Worm (Caenorhabditis elegans): Measurements from ENCODE around the gene crt-1.

Gene crt-1

ce11 chrV:6100492-6101004, at the start of gene crt-1:
Gene crt-1, minus strand, starts transcription at chrV:6100542.
- TF ChIP-seq nhr-77 (tag; optimal IDR thresholded peaks at IDR 0.05): peak; percentile 92
- TF ChIP-seq ceh-90 (tag; optimal IDR thresholded peaks at IDR 0.05): peak; percentile 30
- peak; percentile 44 for TF ChIP-seq aha-1 (tag; optimal IDR thresholded peaks at IDR 0.05)
- TF ChIP-seq unc-98 (GFP tag; IDR thresholded peaks at IDR 0.05): no peak
- peak; percentile 79 to 83 (median 82) for TF ChIP-seq dpl-1 (GFP tag; optimal IDR thresholded peaks at IDR 0.05)
- TF ChIP-seq mef-2 (tag; optimal IDR thresholded peaks at IDR 0.05): peak; percentile 67
- peak; percentile 81 for TF ChIP-seq mep-1 (tag; optimal IDR thresholded peaks at IDR 0.05)
- no peak for TF ChIP-seq ces-1 (GFP tag; optimal IDR thresholded peaks at IDR 0.05)
- peak; percentile 95 to 96 for TF ChIP-seq lsy-2 (tag; optimal IDR thresholded peaks at IDR 0.05)
- peak; percentile 73 for TF ChIP-seq skn-1 (tag; optimal IDR thresholded peaks at IDR 0.05)
- TF ChIP-seq rnt-1 (tag; optimal IDR thresholded peaks at IDR 0.05): peak; percentile 94
- no peak for TF ChIP-seq nhr-12 (tag; optimal IDR thresholded peaks at IDR 0.05)
- TF ChIP-seq nhr-20 (tag; optimal IDR thresholded peaks at IDR 0.05): peak; percentile 97
- no peak for TF ChIP-seq C34B4.2 (tag; optimal IDR thresholded peaks at IDR 0.05)
- TF ChIP-seq elt-2 (tag; optimal IDR thresholded peaks at IDR 0.05): peak; percentile 93
- peak; percentile 53 for TF ChIP-seq ama-1 (optimal IDR thresholded peaks at IDR 0.05)
- no peak for TF ChIP-seq pag-3 (tag; optimal IDR thresholded peaks at IDR 0.05; ENCODE audit: borderline replicate concordance, insufficient read depth)
- peak; percentile 79 for TF ChIP-seq C16A3.4 (tag; optimal IDR thresholded peaks at IDR 0.05)
- TF ChIP-seq zip-4 (GFP tag; optimal IDR thresholded peaks at IDR 0.05): peak; percentile 87
- no peak for TF ChIP-seq unc-30 (tag; optimal IDR thresholded peaks at IDR 0.05)
- peak; percentile 74 for TF ChIP-seq fkh-10 (GFP tag; optimal IDR thresholded peaks at IDR 0.05)
- TF ChIP-seq unc-130 (tag; optimal IDR thresholded peaks at IDR 0.05): peak; percentile 74
- no peak for TF ChIP-seq nhr-28 (tag; optimal IDR thresholded peaks at IDR 0.05)
- peak; percentile 84 for TF ChIP-seq jun-1 (tag; optimal IDR thresholded peaks at IDR 0.05)
- peak; percentile 98 for TF ChIP-seq lin-14 (GFP tag; optimal IDR thresholded peaks at IDR 0.05)
- TF ChIP-seq mab-9 (GFP tag; IDR thresholded peaks at IDR 0.05): peak; percentile 85
- TF ChIP-seq ztf-11 (tag; optimal IDR thresholded peaks at IDR 0.05): peak in 1 of 2 experiments; percentile 93
- peak; percentile 62 for TF ChIP-seq F16B12.6 (tag; optimal IDR thresholded peaks at IDR 0.05)
- peak; percentile 88 for TF ChIP-seq ceh-8 (GFP tag; optimal IDR thresholded peaks at IDR 0.05)
- peak; percentile 95 for TF ChIP-seq nhr-19 (GFP tag; conservative IDR thresholded peaks at IDR 0.05)
- TF ChIP-seq irx-1 (tag; optimal IDR thresholded peaks at IDR 0.05): peak; percentile 80
- TF ChIP-seq pax-3 (tag; optimal IDR thresholded peaks at IDR 0.05): peak; percentile 92
- TF ChIP-seq lin-15B (tag; optimal IDR thresholded peaks at IDR 0.05): peak; percentile 89
- peak; percentile 94 for TF ChIP-seq nhr-85 (tag)
- TF ChIP-seq sptf-1 (tag; optimal IDR thresholded peaks at IDR 0.05): no peak
- peak; percentile 68 for TF ChIP-seq efl-3 (GFP tag; optimal IDR thresholded peaks at IDR 0.05)
- no peak for TF ChIP-seq zag-1 (tag; optimal IDR thresholded peaks at IDR 0.05)
- peak; percentile 72 for TF ChIP-seq blmp-1 (tag; optimal IDR thresholded peaks at IDR 0.05)
- peak; percentile 26 to 73 for TF ChIP-seq egl-27 (tag; optimal IDR thresholded peaks at IDR 0.05)
- peak; percentile 96 for TF ChIP-seq fkh-8 (tag; optimal IDR thresholded peaks at IDR 0.05)
- peak; percentile 88 for TF ChIP-seq lin-35 (GFP tag; optimal IDR thresholded peaks at IDR 0.05)
- peak; percentile 96 for TF ChIP-seq tbx-2 (tag; optimal IDR thresholded peaks at IDR 0.05)
- TF ChIP-seq nhr-84 (tag; optimal IDR thresholded peaks at IDR 0.05): no peak
- TF ChIP-seq pqm-1 (tag; optimal IDR thresholded peaks at IDR 0.05): no peak
- peak; percentile 44 for TF ChIP-seq ceh-88 (GFP tag; IDR thresholded peaks at IDR 0.05)
- TF ChIP-seq ceh-82 (tag; optimal IDR thresholded peaks at IDR 0.05): peak; percentile 76 to 92 (median 89)
- peak; percentile 42 for TF ChIP-seq ztf-4 (tag; optimal IDR thresholded peaks at IDR 0.05)
- TF ChIP-seq hlh-17 (GFP tag; optimal IDR thresholded peaks at IDR 0.05; ENCODE audit: borderline replicate concordance): no peak
- TF ChIP-seq grh-1 (GFP tag; IDR thresholded peaks at IDR 0.05): peak; percentile 97
- peak; percentile 63 for TF ChIP-seq C04F5.9 (tag; optimal IDR thresholded peaks at IDR 0.05)
- TF ChIP-seq snpc-4 (tag; optimal IDR thresholded peaks at IDR 0.05): peak; percentile 63
- peak; percentile 68 for TF ChIP-seq lin-39 (tag; optimal IDR thresholded peaks at IDR 0.05)
- peak; percentile 94 for TF ChIP-seq dsc-1 (tag; optimal IDR thresholded peaks at IDR 0.05)

Data from whole organism, L1 larva.